Worm (Caenorhabditis elegans) whole organism, young adult: ENCODE data around the gene swd-2.2.

Experiments used
- B0019.2 ChIP-seq: fragments of 200-800 bp; sonication (Bioruptor generic); conservative IDR thresholded peaks from 2 replicates; pipeline ENCODE4 v1.3.6; 2022; ENCODE audit warnings: missing genetic modification reagents, missing genetic modification characterization, missing compliant biosample characterization
- B0261.1 ChIP-seq: sonication (generic microtip); optimal IDR thresholded peaks from 2 replicates; lab custom pipeline; 2016; ENCODE audit warnings: mild to moderate bottlenecking, missing genetic modification characterization, moderate library complexity, missing compliant biosample characterization
- B0336.3 ChIP-seq: fragments of 200-800 bp; sonication (Bioruptor generic); IDR thresholded peaks from 2 replicates; pipeline ENCODE4 v1.3.6; 2022; ENCODE audit warnings: missing genetic modification characterization, missing compliant biosample characterization
- C17E4.6 ChIP-seq: fragments of 200-800 bp; sonication (Bioruptor generic); IDR thresholded peaks from 2 replicates; pipeline ENCODE4 v1.3.6; 2022; ENCODE audit warnings: missing genetic modification reagents, missing genetic modification characterization, missing compliant biosample characterization
- F10E7.11 ChIP-seq: sonication (generic microtip); optimal IDR thresholded peaks from 2 replicates; lab custom pipeline; 2017; ENCODE audit warnings: mild to moderate bottlenecking, missing genetic modification characterization, moderate library complexity, missing compliant biosample characterization
- F23B12.7 ChIP-seq: sonication (generic microtip); optimal IDR thresholded peaks from 2 replicates; lab custom pipeline; 2017; ENCODE audit warnings: missing genetic modification characterization, mild to moderate bottlenecking, missing compliant biosample characterization, antibody characterized with exemption, moderate library complexity; ENCODE audit not compliant: insufficient read depth
- F33H1.4 ChIP-seq: fragments of 200-800 bp; sonication (Bioruptor generic); IDR thresholded peaks from 2 replicates; pipeline ENCODE4 v1.3.6; 2022; ENCODE audit warnings: missing genetic modification reagents, missing genetic modification characterization, missing compliant biosample characterization
- K12H6.12 ChIP-seq: fragments of 200-800 bp; sonication (Bioruptor generic); optimal IDR thresholded peaks from 2 replicates; lab custom pipeline; 2018; ENCODE audit warnings: mild to moderate bottlenecking, missing genetic modification characterization, missing compliant biosample characterization
- T26A5.8 ChIP-seq: sonication (generic microtip); optimal IDR thresholded peaks from 2 replicates; lab custom pipeline; 2016; ENCODE audit warnings: missing genetic modification characterization, missing compliant biosample characterization
- Y95B8A.8 ChIP-seq: fragments of 200-800 bp; sonication (Bioruptor generic); IDR thresholded peaks from 2 replicates; pipeline ENCODE4 v1.3.6; 2022; ENCODE audit warnings: missing genetic modification reagents, missing genetic modification characterization, missing compliant biosample characterization
- athp-1 ChIP-seq: sonication (generic microtip); optimal IDR thresholded peaks from 2 replicates; lab custom pipeline; 2017; ENCODE audit warnings: mild to moderate bottlenecking, missing genetic modification characterization, missing compliant biosample characterization
- attf-3 ChIP-seq: fragments of 200-800 bp; sonication (Bioruptor generic); conservative IDR thresholded peaks from 2 replicates; pipeline ENCODE4 v1.3.6; 2022; ENCODE audit warnings: missing genetic modification reagents, missing genetic modification characterization, missing compliant biosample characterization
- attf-5 ChIP-seq: fragments of 200-800 bp; sonication (Bioruptor generic); optimal IDR thresholded peaks from 2 replicates; lab custom pipeline; 2018; ENCODE audit warnings: mild to moderate bottlenecking, missing genetic modification characterization, missing compliant biosample characterization
- ccch-3 ChIP-seq: fragments of 200-800 bp; sonication (Bioruptor generic); optimal IDR thresholded peaks from 2 replicates; lab custom pipeline; 2018; ENCODE audit warnings: mild to moderate bottlenecking, missing genetic modification characterization, missing compliant biosample characterization
- cebp-1 ChIP-seq, 2 experiments: fragments of 200-800 bp in 1 of 2; sonication (Bioruptor generic) in 1 of 2; sonication (generic microtip) in 1 of 2; IDR thresholded peaks in 1 of 2; optimal IDR thresholded peaks in 1 of 2; 2 replicates each; pipeline versions ENCODE4 v1.3.6 to Lab custom; 2017 to 2022; ENCODE audit warnings: missing compliant biosample characterization in 2 of 2, missing genetic modification characterization in 2 of 2, mild to moderate bottlenecking in 1 of 2, missing genetic modification reagents in 1 of 2, moderate library complexity in 1 of 2
- ceh-27 ChIP-seq: fragments of 200-800 bp; sonication (Bioruptor generic); optimal IDR thresholded peaks from 2 replicates; lab custom pipeline; 2018; ENCODE audit warnings: mild to moderate bottlenecking, missing genetic modification characterization, moderate library complexity, missing compliant biosample characterization
- him-1 ChIP-seq: sonication (generic microtip); optimal IDR thresholded peaks from 2 replicates; lab custom pipeline; 2016; ENCODE audit warnings: missing genotype, missing genetic modification reagents, missing genetic modification characterization, missing compliant biosample characterization
- hrde-1 ChIP-seq: sonication (generic microtip); optimal IDR thresholded peaks from 2 replicates; lab custom pipeline; 2016; ENCODE audit warnings: missing genetic modification characterization, mild to moderate bottlenecking, missing compliant biosample characterization, moderate library complexity, missing genotype, missing genetic modification reagents, borderline replicate concordance
- lag-1 ChIP-seq: fragments of 200-800 bp; sonication (Bioruptor generic); IDR thresholded peaks from 2 replicates; pipeline ENCODE4 v1.3.6; 2022; ENCODE audit warnings: missing genetic modification reagents, missing genetic modification characterization, missing compliant biosample characterization
- let-526 ChIP-seq: fragments of 200-800 bp; sonication (Bioruptor generic); IDR thresholded peaks from 2 replicates; pipeline ENCODE4 v1.3.6; 2022; ENCODE audit warnings: missing genetic modification reagents, missing genetic modification characterization, missing compliant biosample characterization
- let-607 ChIP-seq, 2 experiments: fragments of 200-800 bp in 1 of 2; sonication (Bioruptor generic) in 1 of 2; sonication (generic microtip) in 1 of 2; optimal IDR thresholded peaks; 2 replicates each; lab custom pipeline; 2016 to 2018; ENCODE audit warnings: mild to moderate bottlenecking in 2 of 2, missing compliant biosample characterization in 2 of 2, missing genetic modification characterization in 2 of 2, moderate library complexity in 2 of 2, missing genotype in 1 of 2
- lin-35 ChIP-seq, 3 experiments: fragments of 150-350 bp in 2 of 3; sonication (generic microtip) in 1 of 3; optimal IDR thresholded peaks; 2 replicates each; lab custom pipeline; 2014 to 2018; ENCODE audit warnings: missing biosample characterization in 3 of 3, missing genetic modification characterization in 3 of 3, missing genetic modification reagents in 3 of 3
- lin-54 ChIP-seq: fragments of 200-800 bp; sonication (Bioruptor generic); optimal IDR thresholded peaks from 2 replicates; lab custom pipeline; 2018; ENCODE audit warnings: mild to moderate bottlenecking, missing genetic modification characterization, missing compliant biosample characterization
- lsy-27 ChIP-seq: sonication (generic microtip); optimal IDR thresholded peaks from 2 replicates; lab custom pipeline; 2017; ENCODE audit warnings: missing genetic modification characterization, mild to moderate bottlenecking, missing compliant biosample characterization, antibody characterized with exemption, missing genotype, borderline replicate concordance; ENCODE audit not compliant: insufficient read depth
- madf-10 ChIP-seq: sonication (generic microtip); optimal IDR thresholded peaks from 2 replicates; lab custom pipeline; 2016; ENCODE audit warnings: mild to moderate bottlenecking, missing genetic modification characterization, missing compliant biosample characterization
- madf-3 ChIP-seq: fragments of 200-800 bp; sonication (Bioruptor generic); IDR thresholded peaks from 2 replicates; pipeline ENCODE4 v1.3.6; 2022; ENCODE audit warnings: missing genetic modification reagents, missing genetic modification characterization, missing compliant biosample characterization
- madf-8 ChIP-seq: fragments of 200-800 bp; sonication (Bioruptor generic); conservative IDR thresholded peaks from 2 replicates; pipeline ENCODE4 v1.3.6; 2022; ENCODE audit warnings: missing genetic modification reagents, missing genetic modification characterization, missing compliant biosample characterization
- mcd-1 ChIP-seq: fragments of 200-800 bp; sonication (Bioruptor generic); IDR thresholded peaks from 2 replicates; pipeline ENCODE4 v1.3.6; 2022; ENCODE audit warnings: missing genetic modification reagents, missing genetic modification characterization, missing compliant biosample characterization
- nfya-1 ChIP-seq: sonication (generic microtip); optimal IDR thresholded peaks from 2 replicates; lab custom pipeline; 2017; ENCODE audit warnings: antibody characterized with exemption, missing compliant biosample characterization, missing genetic modification characterization, borderline replicate concordance; ENCODE audit not compliant: insufficient read depth
- nfyb-1 ChIP-seq: fragments of 200-800 bp; sonication (Bioruptor generic); IDR thresholded peaks from 2 replicates; pipeline ENCODE4 v1.3.6; 2022; ENCODE audit warnings: missing genetic modification reagents, missing genetic modification characterization, missing compliant biosample characterization
- nhr-120 ChIP-seq: fragments of 200-800 bp; sonication (Bioruptor generic); IDR thresholded peaks from 2 replicates; pipeline ENCODE4 v1.3.6; 2022; ENCODE audit warnings: missing genetic modification characterization, missing compliant biosample characterization
- nhr-179 ChIP-seq: sonication (generic microtip); optimal IDR thresholded peaks from 2 replicates; lab custom pipeline; 2016; ENCODE audit warnings: mild to moderate bottlenecking, missing genetic modification characterization, missing compliant biosample characterization
- nhr-80 ChIP-seq: sonication (generic microtip); optimal IDR thresholded peaks from 2 replicates; lab custom pipeline; 2016; ENCODE audit warnings: missing genetic modification characterization, missing compliant biosample characterization
- pha-4 ChIP-seq: fragments of 150-350 bp; sonication (generic microtip); optimal IDR thresholded peaks from 2 replicates; lab custom pipeline; 2014; ENCODE audit warnings: missing biosample characterization, missing genetic modification reagents, missing genetic modification characterization
- rpc-1 ChIP-seq, 2 experiments: fragments of 150-350 bp in 1 of 2; sonication (generic microtip) in 1 of 2; optimal IDR thresholded peaks; 2 replicates each; lab custom pipeline; 2014 to 2018; ENCODE audit warnings: missing biosample characterization in 1 of 2, missing genetic modification characterization in 1 of 2, missing genetic modification reagents in 1 of 2, missing genotype in 1 of 2
- snpc-1.3 ChIP-seq: sonication (generic microtip); optimal IDR thresholded peaks from 2 replicates; lab custom pipeline; 2017; ENCODE audit warnings: missing genetic modification characterization, mild to moderate bottlenecking, missing compliant biosample characterization, antibody characterized with exemption, moderate library complexity, missing genotype, missing genetic modification reagents; ENCODE audit not compliant: insufficient read depth
- tlf-1 ChIP-seq: fragments of 200-800 bp; sonication (Bioruptor generic); optimal IDR thresholded peaks from 2 replicates; lab custom pipeline; 2018; ENCODE audit warnings: mild to moderate bottlenecking, missing genetic modification characterization, missing compliant biosample characterization
- zfh-2 ChIP-seq: fragments of 200-800 bp; sonication (Bioruptor generic); conservative IDR thresholded peaks from 2 replicates; pipeline ENCODE4 v1.3.6; 2022; ENCODE audit warnings: missing genetic modification reagents, missing genetic modification characterization, missing compliant biosample characterization
- ztf-18 ChIP-seq: sonication (generic microtip); optimal IDR thresholded peaks from 2 replicates; lab custom pipeline; 2016; ENCODE audit warnings: missing genotype, mild to moderate bottlenecking, missing genetic modification characterization, missing compliant biosample characterization

The swd-2.2 gene

ce11 chrIV:7789521-7789949 lies 15.3 kb downstream of the swd-2.2 start, which contains the start of gene imp-3 (continued):
- TF ChIP-seq attf-5 (GFP tag; lab: Kevin White, UChicago): peak; percentile 74
- TF ChIP-seq pha-4 (tag; lab: Kevin White, UChicago): peak; percentile 71
- peak; percentile 88 for TF ChIP-seq athp-1 (tag; lab: Kevin White, UChicago)
- TF ChIP-seq snpc-1.3 (tag; lab: Kevin White, UChicago): peak; percentile 11
- TF ChIP-seq lag-1 (GFP tag; lab: Robert Waterston, UW): no peak
- TF ChIP-seq hrde-1 (tag; lab: Kevin White, UChicago): peak; percentile 70
- no peak for TF ChIP-seq nhr-179 (tag; lab: Kevin White, UChicago)
- no peak for TF ChIP-seq ccch-3 (GFP tag; lab: Kevin White, UChicago)
- TF ChIP-seq tlf-1 (GFP tag; lab: Kevin White, UChicago): peak; percentile 53
- TF ChIP-seq ceh-27 (GFP tag; lab: Kevin White, UChicago): peak; percentile 7
- no peak for TF ChIP-seq him-1 (tag; lab: Kevin White, UChicago)
- TF ChIP-seq F10E7.11 (tag; lab: Kevin White, UChicago): peak; percentile 69
- TF ChIP-seq nhr-80 (tag; lab: Kevin White, UChicago): peak; percentile 22
- no peak for TF ChIP-seq B0261.1

DNA sequence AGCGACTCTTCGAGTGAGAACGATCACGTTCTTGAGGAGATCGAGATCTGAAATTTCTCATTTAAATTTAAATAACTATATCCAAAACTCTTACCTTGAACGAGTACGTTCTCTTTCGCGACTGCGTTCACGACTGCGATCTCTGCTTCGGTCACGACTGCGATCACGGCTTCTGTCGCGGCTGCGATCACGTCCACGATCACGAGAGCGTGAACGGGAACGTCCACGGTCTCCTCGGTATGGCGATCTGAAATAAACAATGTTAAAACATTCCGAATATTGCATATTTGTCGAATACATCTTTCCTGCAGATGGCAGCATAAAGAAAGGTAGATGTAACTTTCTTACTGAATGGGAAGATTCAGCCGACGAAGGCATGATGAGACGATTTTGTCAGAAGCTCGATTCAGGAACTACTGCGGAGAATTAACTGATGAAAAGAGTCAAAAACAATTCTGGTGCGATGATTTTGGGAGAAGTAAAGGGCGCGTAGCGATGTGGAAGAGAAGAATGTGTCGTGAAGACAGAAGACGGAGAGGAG lies 16.0 kb downstream of the swd-2.2 start:
- 0 out of 2 replicates have a peak, but pooled peaks have one; percentile 12 for TF ChIP-seq madf-8 (GFP tag; lab: Robert Waterston, UW)
- peak; percentile 57; the same call in 1 of the 2 replicates for TF ChIP-seq madf-3 (GFP tag; lab: Robert Waterston, UW)
- 0 out of 2 replicates have a peak, but pooled peaks have one; percentile 47 for TF ChIP-seq let-526
- TF ChIP-seq zfh-2 (GFP tag; lab: Robert Waterston, UW): peak; percentile 36; the same call in 1 of the 2 replicates
- TF ChIP-seq lin-35 (GFP tag; optimal IDR thresholded peaks at IDR 0.05; lab: Kevin White, UChicago): no peak
- TF ChIP-seq mcd-1 (GFP tag; lab: Robert Waterston, UW): peak; percentile 7; the same call in 1 of the 2 replicates
- TF ChIP-seq nhr-120 (GFP tag; lab: Robert Waterston, UW): no peak
- no peak for TF ChIP-seq C17E4.6 (GFP tag; lab: Robert Waterston, UW)

DNA sequence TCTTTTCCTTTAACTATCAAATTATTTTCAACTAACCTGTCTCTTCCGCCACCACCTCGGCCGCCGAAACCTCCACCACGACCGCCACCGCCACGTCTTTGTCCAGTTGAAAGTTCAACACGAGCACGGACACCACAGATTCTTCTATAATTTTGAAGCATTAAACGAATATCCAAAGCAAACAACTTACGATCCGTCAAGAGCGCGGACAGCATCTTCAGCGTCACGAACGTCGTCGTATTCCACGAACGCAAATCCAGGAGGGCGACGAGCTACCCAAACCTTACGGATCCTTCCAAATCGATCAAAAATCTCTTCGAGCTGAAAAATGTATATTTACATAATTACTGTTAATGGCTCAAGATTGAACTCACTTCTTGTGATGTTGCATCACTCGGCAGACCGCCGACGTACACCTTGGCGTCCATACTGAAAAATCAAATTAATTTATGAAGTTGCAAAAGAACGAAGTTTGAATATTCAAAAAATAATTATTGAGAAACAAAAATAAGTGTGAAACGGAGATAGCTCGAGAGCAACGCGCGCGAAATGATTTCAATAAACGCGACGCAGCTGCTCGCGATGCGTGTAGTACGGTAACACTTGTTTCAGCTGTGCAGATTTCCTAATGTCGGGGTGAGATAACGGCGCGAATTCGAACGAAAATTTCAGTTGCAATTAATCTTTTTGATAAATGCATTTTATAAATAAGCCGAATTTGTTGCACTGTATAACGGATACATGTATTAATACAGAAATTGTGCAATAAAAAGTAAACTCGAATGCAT lies 16.8 kb downstream of the swd-2.2 start, which contains the start of gene rsp-6:
rsp-6 (minus strand) TSS at position 429 of the 788 bp plus-strand sequence.
- 0 out of 2 replicates have a peak, but pooled peaks have one; percentile 43 for TF ChIP-seq nhr-120 (GFP tag; lab: Robert Waterston, UW)
- peak; percentile 94 for TF ChIP-seq F33H1.4 (GFP tag; lab: Robert Waterston, UW)
- peak; percentile 88 for TF ChIP-seq tlf-1 (GFP tag; lab: Kevin White, UChicago)
- TF ChIP-seq nfya-1 (tag; lab: Kevin White, UChicago): no peak
- TF ChIP-seq zfh-2 (GFP tag; lab: Robert Waterston, UW): no peak
- peak; percentile 81 for TF ChIP-seq madf-8 (GFP tag; lab: Robert Waterston, UW)
- peak; percentile 27 for TF ChIP-seq ztf-18 (tag; lab: Kevin White, UChicago)
- TF ChIP-seq lsy-27: no peak
- peak; percentile 83 for TF ChIP-seq ceh-27 (GFP tag; lab: Kevin White, UChicago)
- peak; percentile 73 for TF ChIP-seq K12H6.12
- TF ChIP-seq cebp-1 (GFP tag; IDR thresholded peaks at IDR 0.05; lab: Robert Waterston, UW): peak; percentile 76
- peak; percentile 84 for TF ChIP-seq cebp-1 (tag; optimal IDR thresholded peaks at IDR 0.05; lab: Kevin White, UChicago)
- TF ChIP-seq madf-10: peak; percentile 88
- peak; percentile 77 for TF ChIP-seq nfyb-1 (GFP tag; lab: Robert Waterston, UW)
- peak; percentile 81 for TF ChIP-seq F23B12.7 (tag; lab: Kevin White, UChicago)
- TF ChIP-seq attf-3 (GFP tag; lab: Robert Waterston, UW): peak; percentile 30; the same call in 1 of the 2 replicates
- TF ChIP-seq lin-54 (GFP tag; lab: Kevin White, UChicago): peak; percentile 88
- TF ChIP-seq nhr-80 (tag; lab: Kevin White, UChicago): peak; percentile 17
- TF ChIP-seq B0019.2 (GFP tag; lab: Robert Waterston, UW): peak; percentile 77
- peak in 1 of 2 experiments; percentile 60 for TF ChIP-seq let-607 (tag; optimal IDR thresholded peaks at IDR 0.05; lab: Kevin White, UChicago)
- no peak for TF ChIP-seq Y95B8A.8 (GFP tag; lab: Robert Waterston, UW)
- TF ChIP-seq B0336.3 (GFP tag; lab: Robert Waterston, UW): peak; percentile 66
- TF ChIP-seq rpc-1 (optimal IDR thresholded peaks at IDR 0.05; lab: Kevin White, UChicago): no peak
- no peak for TF ChIP-seq rpc-1 (tag; optimal IDR thresholded peaks at IDR 0.05; lab: Kevin White, UChicago)
- no peak for TF ChIP-seq T26A5.8 (tag; lab: Kevin White, UChicago)
